Worm (Caenorhabditis elegans): ENCODE results near the gene Y82E9BL.5.
"Not testable (repeated sequence)": the region's sequence is repeated elsewhere in the genome, so short reads cannot be mapped to it uniquely, and the experiment has no call there.

The Y82E9BL.5 gene

ce11 chrIII:1377903-1378302 is 30.5 kb upstream of the Y82E9BL.5 start, which contains the start of gene pals-40:
Gene pals-40 (minus strand): TSS chrIII:1378003.
- not testable (repeated sequence) for TF ChIP-seq sea-2 (GFP tag; optimal IDR thresholded peaks at IDR 0.05); ztf-11 (tag; optimal IDR thresholded peaks at IDR 0.05); elt-2 (tag; optimal IDR thresholded peaks at IDR 0.05)

- TF ChIP-seq elt-3, hmg-11, daf-12 (tag; optimal IDR thresholded peaks at IDR 0.05): not testable (repeated sequence)
Measured at ce11 chrIII:1375491-1375890, 28.1 kb upstream of the Y82E9BL.5 start, which contains the start of gene Y82E9BR.10. Gene Y82E9BR.10 (minus strand): TSS chrIII:1375591.

ce11 chrIII:1374355-1374807 is 26.9 kb upstream of the Y82E9BL.5 start, which contains the start of gene Y82E9BR.20:
Gene Y82E9BR.20 (plus strand): TSS chrIII:1374405.
- TF ChIP-seq nhr-11 (tag; optimal IDR thresholded peaks at IDR 0.05): no peak
- no peak for TF ChIP-seq tbx-2 (tag; optimal IDR thresholded peaks at IDR 0.05)
- no peak for TF ChIP-seq hmg-11 (tag; optimal IDR thresholded peaks at IDR 0.05)
- no peak for TF ChIP-seq pqm-1 (tag; optimal IDR thresholded peaks at IDR 0.05)

ce11 chrIII:1372563-1372962 is 25.1 kb upstream of the Y82E9BL.5 start:
- TF ChIP-seq unc-62 (GFP tag; optimal IDR thresholded peaks at IDR 0.05): no peak
- TF ChIP-seq ceh-28 (tag; optimal IDR thresholded peaks at IDR 0.05): no peak
- TF ChIP-seq mdl-1 (tag; optimal IDR thresholded peaks at IDR 0.05): no peak
- TF ChIP-seq ceh-9 (tag; optimal IDR thresholded peaks at IDR 0.05): no peak
- no peak for TF ChIP-seq ceh-82 (tag; optimal IDR thresholded peaks at IDR 0.05)
- no peak for TF ChIP-seq nhr-25 (tag; optimal IDR thresholded peaks at IDR 0.05)

ce11 chrIII:1359669-1360068 is 12.2 kb upstream of the Y82E9BL.5 start, which contains the start of gene Y82E9BR.9:
Gene Y82E9BR.9 (minus strand): TSS chrIII:1359769.
- TF ChIP-seq ceh-28 (tag; optimal IDR thresholded peaks at IDR 0.05): no peak
- TF ChIP-seq daf-12 (tag; optimal IDR thresholded peaks at IDR 0.05): no peak
- no peak for TF ChIP-seq nhr-237 (tag; optimal IDR thresholded peaks at IDR 0.05)
- no peak for TF ChIP-seq nhr-67 (tag; optimal IDR thresholded peaks at IDR 0.05)
- TF ChIP-seq hmg-11 (tag; optimal IDR thresholded peaks at IDR 0.05): no peak

- TF ChIP-seq nhr-28, egl-27, tbx-2 (tag; optimal IDR thresholded peaks at IDR 0.05): not testable (repeated sequence)
Measured at ce11 chrIII:1357973-1358372, 10.5 kb upstream of the Y82E9BL.5 start, which contains the start of gene Y82E9BR.8. Gene Y82E9BR.8 (minus strand): TSS chrIII:1358073.

- TF ChIP-seq lsy-12 (tag; optimal IDR thresholded peaks at IDR 0.05): no peak
- no peak for TF ChIP-seq ZK546.5 (tag; optimal IDR thresholded peaks at IDR 0.05)
- no peak for TF ChIP-seq unc-62 (GFP tag; optimal IDR thresholded peaks at IDR 0.05)
- TF ChIP-seq fos-1 (tag; optimal IDR thresholded peaks at IDR 0.05): no peak
- no peak for TF ChIP-seq ceh-82 (tag; optimal IDR thresholded peaks at IDR 0.05)
- TF ChIP-seq zag-1 (tag; optimal IDR thresholded peaks at IDR 0.05): no peak
- no peak for TF ChIP-seq nhr-12 (tag; optimal IDR thresholded peaks at IDR 0.05)
- TF ChIP-seq R02D3.7 (tag; optimal IDR thresholded peaks at IDR 0.05): no peak
Measured at ce11 chrIII:1355320-1355719, 7.9 kb upstream of the Y82E9BL.5 start, which contains the start of gene Y82E9BL.1. Gene Y82E9BL.1 (minus strand): TSS chrIII:1355420.

ce11 chrIII:1354523-1354922 is 7.1 kb upstream of the Y82E9BL.5 start:
- TF ChIP-seq egl-5 (tag; optimal IDR thresholded peaks at IDR 0.05) (no peak), fkh-2 (tag; optimal IDR thresholded peaks at IDR 0.05) (no peak), hmg-11 (tag; optimal IDR thresholded peaks at IDR 0.05) (no peak), nhr-23 (tag; optimal IDR thresholded peaks at IDR 0.05) (no peak), fos-1 (tag; optimal IDR thresholded peaks at IDR 0.05) (no peak), zag-1 (tag; optimal IDR thresholded peaks at IDR 0.05) (no peak), tbx-2 (tag; optimal IDR thresholded peaks at IDR 0.05) (no peak), nhr-76 (tag; optimal IDR thresholded peaks at IDR 0.05) (no peak), ama-1 (optimal IDR thresholded peaks at IDR 0.05) (no peak), ceh-16 (tag; optimal IDR thresholded peaks at IDR 0.05) (no peak), nhr-11 (tag; optimal IDR thresholded peaks at IDR 0.05) (no peak), nhr-237 (tag; optimal IDR thresholded peaks at IDR 0.05) (no peak), nhr-12 (tag; optimal IDR thresholded peaks at IDR 0.05) (no peak)

Measured in whole organism, L3 larva.